Worm (Caenorhabditis elegans): Measurements from ENCODE around the gene C13A10.2.

The C13A10.2 gene

DNA sequence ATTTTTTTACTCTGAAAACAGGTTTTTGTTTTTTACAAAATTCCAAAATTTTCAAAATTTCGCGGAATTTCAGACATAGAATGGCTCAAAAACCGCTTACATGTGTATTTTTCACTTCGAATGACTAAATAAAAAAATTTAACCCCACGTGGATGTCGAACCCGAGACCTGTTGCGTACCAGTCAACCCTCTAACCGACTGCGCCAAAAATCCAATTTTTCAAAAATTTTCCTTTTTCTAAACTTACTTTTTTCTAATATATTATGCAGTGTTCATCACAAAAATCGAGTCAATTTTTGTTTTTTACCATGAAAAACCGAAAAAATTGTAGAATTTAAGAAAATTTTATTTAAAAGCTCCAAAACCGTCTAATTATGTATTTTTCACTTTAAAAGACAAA is 8.2 kb upstream of the C13A10.2 start:
- no peak for TF ChIP-seq nhr-77 (tag; optimal IDR thresholded peaks at IDR 0.05)

DNA sequence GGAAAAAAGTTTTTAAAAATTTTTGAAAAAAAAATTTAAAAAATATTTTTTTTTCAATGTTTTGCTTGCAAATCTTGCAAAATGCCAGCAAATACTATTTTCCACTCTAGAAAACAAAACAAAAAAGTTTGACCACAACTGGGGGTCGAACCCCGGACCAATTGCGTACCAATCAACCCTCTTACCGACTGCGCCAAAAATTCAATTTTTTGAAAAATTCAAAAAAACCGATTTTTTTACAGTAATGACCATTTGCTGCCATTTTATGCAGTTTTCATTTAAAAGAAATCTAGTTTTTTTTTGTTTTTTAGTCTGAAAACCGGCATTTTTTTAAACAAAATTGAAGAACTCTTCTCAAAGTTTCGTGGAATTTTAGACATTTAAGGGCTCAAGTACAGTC is 4.6 kb upstream of the C13A10.2 start:
- TF ChIP-seq ama-1 (optimal IDR thresholded peaks at IDR 0.05) (no peak), egl-5 (tag; optimal IDR thresholded peaks at IDR 0.05) (no peak), ztf-4 (tag; optimal IDR thresholded peaks at IDR 0.05) (no peak), mml-1 (tag; optimal IDR thresholded peaks at IDR 0.05) (no peak), nhr-67 (tag; optimal IDR thresholded peaks at IDR 0.05) (no peak)

DNA sequence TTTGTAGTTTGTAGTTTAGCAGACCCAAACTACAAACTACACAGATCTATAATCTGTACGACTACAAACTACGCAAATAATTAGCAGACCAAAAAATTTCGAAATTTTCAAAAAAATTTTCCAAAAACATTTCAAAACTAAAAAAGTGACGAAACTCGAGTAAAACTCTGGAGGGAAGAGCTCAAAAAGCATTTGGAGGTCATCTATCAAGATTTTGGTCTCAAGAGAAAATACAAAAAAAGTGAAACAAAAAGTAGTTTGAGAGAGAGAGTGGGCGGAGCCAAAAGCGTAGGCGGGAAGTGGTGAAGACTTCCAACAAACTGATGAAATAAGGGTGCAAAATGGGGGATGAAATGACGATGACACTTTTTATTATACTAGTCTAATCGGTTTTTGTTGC is 2.5 kb upstream of the C13A10.2 start:
- TF ChIP-seq egl-5 (tag; optimal IDR thresholded peaks at IDR 0.05) (no peak), nfya-1 (tag; optimal IDR thresholded peaks at IDR 0.05; ENCODE audit: insufficient read depth) (peak; percentile 4), lin-39 (tag; optimal IDR thresholded peaks at IDR 0.05) (peak; percentile 85), elt-1 (tag; optimal IDR thresholded peaks at IDR 0.05) (peak; percentile 54), R02D3.7 (tag; optimal IDR thresholded peaks at IDR 0.05) (no peak)

DNA sequence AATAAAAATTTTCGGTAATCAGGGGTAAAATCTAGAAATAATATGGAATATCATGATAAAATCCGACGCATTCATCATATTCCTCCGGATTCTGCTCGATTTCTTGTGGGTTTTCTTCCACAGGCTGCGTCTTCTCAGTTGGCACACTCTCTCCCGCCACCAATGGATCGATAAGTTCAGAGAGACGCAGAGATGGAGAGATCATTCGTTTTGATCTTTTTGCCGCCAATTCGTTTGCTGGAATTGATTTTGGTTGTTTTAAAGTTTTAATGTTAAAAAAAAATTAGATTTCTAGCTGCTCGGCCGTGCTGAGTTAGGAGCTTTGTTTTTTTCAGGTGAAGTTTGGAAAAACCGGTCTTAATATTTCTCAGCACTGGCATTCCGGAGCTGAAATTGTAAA is 543 bp downstream of the C13A10.2 start:
- TF ChIP-seq mml-1 (tag; optimal IDR thresholded peaks at IDR 0.05) (no peak), ceh-82 (tag; optimal IDR thresholded peaks at IDR 0.05) (no peak), skn-1 (tag; optimal IDR thresholded peaks at IDR 0.05) (no peak), ZK546.5 (tag; optimal IDR thresholded peaks at IDR 0.05) (no peak), mdl-1 (tag; optimal IDR thresholded peaks at IDR 0.05) (no peak), nhr-77 (tag; optimal IDR thresholded peaks at IDR 0.05) (no peak)

DNA sequence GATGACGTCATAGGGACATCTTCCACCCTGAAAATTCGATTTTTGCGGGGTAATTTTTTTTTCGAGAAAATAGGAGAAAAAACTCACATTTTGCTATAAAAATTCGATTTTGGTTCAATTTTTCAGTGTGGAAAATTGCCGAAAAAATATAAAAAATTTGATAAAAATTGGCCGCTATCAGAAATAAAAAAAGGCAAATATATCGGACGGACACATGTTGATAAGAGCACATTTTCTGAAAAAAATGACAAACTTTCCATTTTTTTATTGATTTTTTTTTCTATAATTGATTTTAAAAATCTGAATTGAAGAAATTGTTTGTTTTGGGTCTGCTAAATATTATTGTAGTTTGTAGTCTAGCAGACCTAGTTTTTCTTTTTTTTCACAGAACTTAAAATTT is 2.3 kb downstream of the C13A10.2 start, which contains the start of gene C13A10.1:
Gene C13A10.1 (minus strand): TSS at position 170 of the 400 bp plus-strand sequence.
- TF ChIP-seq pqm-1 (tag; optimal IDR thresholded peaks at IDR 0.05) (peak; percentile 26), elt-2 (tag; optimal IDR thresholded peaks at IDR 0.05) (peak; percentile 54), nhr-12 (tag; optimal IDR thresholded peaks at IDR 0.05) (no peak)

DNA sequence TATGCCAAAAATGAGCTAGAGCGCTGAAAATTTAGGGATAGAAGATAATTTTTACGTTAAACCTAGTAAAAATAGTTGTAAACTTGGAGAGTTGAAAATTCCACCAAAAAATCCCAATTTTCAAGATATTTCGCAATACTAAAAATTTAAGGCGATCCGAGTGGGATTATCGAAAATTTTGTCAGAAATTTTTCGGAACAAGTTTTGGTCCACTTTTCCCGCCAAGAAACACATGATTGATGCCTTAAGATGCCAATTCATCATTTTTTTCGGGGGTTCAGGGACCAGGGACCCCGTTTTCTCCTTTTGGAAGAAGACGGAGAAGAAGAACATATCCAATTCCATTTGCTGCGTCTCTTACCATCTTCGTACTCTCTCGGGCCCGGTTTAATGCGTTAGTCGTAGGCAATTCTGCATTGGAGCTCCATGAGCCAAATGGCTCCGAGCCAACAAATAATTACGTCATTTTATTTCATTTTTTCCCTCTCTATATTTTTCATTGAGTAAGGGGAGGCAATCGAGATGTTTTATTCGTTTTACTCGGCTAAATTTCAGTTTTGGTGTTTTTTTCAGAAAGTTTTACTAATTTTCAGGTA is 13.2 kb downstream of the C13A10.2 start:
- TF ChIP-seq lin-39 (tag; optimal IDR thresholded peaks at IDR 0.05) (peak; percentile 90), unc-62 (GFP tag; optimal IDR thresholded peaks at IDR 0.05) (peak; percentile 29), fkh-10 (GFP tag; optimal IDR thresholded peaks at IDR 0.05) (no peak), nfya-1 (tag; optimal IDR thresholded peaks at IDR 0.05; ENCODE audit: insufficient read depth) (peak; percentile 12)

DNA sequence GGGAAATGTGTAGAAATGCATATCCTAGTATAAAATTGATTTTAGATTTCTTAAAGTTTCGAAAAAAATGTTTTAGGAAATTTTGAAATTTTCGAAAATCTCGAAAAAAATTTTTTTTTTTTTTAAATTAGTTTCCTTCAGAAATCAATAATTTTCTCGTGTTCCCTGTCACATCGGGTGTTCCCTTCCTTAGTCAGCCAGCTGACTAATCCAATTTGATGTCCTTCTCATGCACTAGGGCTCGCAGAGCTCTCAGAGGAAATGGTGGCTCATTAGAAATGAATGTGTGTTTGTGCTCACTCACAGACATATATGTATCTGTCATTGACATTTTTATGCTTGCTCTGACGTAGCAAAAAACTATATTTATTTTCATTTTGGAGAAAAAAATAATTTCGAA is 14.1 kb downstream of the C13A10.2 start:
- TF ChIP-seq skn-1 (tag; optimal IDR thresholded peaks at IDR 0.05) (no peak), egl-5 (tag; optimal IDR thresholded peaks at IDR 0.05) (peak; percentile 1), lsy-12 (tag; optimal IDR thresholded peaks at IDR 0.05) (no peak)

DNA sequence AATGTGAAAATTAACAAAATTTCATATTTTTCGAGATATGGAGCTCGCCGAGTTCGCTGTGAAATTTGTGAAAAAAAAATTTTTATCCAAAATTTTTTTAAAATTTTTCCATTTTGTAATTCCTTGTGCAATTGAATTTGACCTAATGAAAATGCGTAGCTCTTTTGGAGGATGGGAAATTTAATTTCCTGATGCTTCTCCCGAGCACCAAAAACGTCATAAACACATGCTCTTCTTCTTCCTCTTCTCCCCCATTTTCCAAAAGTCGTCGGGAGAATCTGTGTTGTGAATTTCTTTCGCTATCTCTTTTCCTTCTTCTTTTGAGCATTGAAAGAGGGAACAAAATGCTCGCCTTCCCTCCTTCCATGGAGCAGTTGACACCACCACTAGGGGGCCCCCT is 16.4 kb downstream of the C13A10.2 start:
- TF ChIP-seq aly-2 (tag; optimal IDR thresholded peaks at IDR 0.05) (no peak), fkh-10 (GFP tag; optimal IDR thresholded peaks at IDR 0.05) (peak; percentile 9), nfya-1 (tag; optimal IDR thresholded peaks at IDR 0.05; ENCODE audit: insufficient read depth) (peak; percentile 49)

DNA sequence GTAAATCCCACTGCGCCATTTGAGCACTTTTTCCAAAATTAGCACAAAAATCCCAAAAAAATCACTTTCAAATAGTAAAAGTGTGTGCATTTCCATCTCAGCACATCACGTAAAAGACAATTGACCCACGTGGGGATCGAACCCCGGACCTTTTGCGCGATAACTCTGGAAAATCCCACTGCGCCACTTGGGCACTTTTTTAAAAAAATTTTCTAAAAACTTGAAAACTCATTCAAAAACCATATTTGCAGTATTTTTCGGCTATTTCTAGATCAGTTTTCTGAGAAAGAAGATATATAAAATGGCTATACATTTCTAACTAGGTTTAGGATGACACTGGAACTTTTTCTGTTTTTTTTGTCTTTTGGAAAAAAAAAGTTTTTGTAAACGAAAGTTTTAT is 17.8 kb downstream of the C13A10.2 start:
- no peak for TF ChIP-seq fkh-2 (tag; optimal IDR thresholded peaks at IDR 0.05)
- TF ChIP-seq mdl-1 (tag; optimal IDR thresholded peaks at IDR 0.05), result no peak
- no peak for TF ChIP-seq ztf-11 (tag; optimal IDR thresholded peaks at IDR 0.05)
- TF ChIP-seq fkh-10 (GFP tag; optimal IDR thresholded peaks at IDR 0.05), result no peak
- TF ChIP-seq elt-3 (tag; optimal IDR thresholded peaks at IDR 0.05), result no peak
- no peak for TF ChIP-seq elt-2 (tag; optimal IDR thresholded peaks at IDR 0.05)
- TF ChIP-seq ceh-28 (tag; optimal IDR thresholded peaks at IDR 0.05), result no peak
- TF ChIP-seq R02D3.7 (tag; optimal IDR thresholded peaks at IDR 0.05), result no peak

Data from whole organism, L3 larva.